Worm (Caenorhabditis elegans) whole organism, midembryonic: ENCODE results near the gene lgc-11.

Experiments
- flt-1 ChIP-seq: fragments of 200-800 bp; sonication (Bioruptor generic); IDR thresholded peaks from 2 replicates; pipeline ENCODE4 v1.3.6; 2022; ENCODE audit warnings: missing genetic modification characterization, missing compliant biosample characterization
- med-1 ChIP-seq: sonication (generic microtip); optimal IDR thresholded peaks from 2 replicates; lab custom pipeline; 2017; ENCODE audit warnings: missing genetic modification characterization, mild to moderate bottlenecking, missing compliant biosample characterization, antibody characterized with exemption, missing genetic modification reagents; ENCODE audit not compliant: insufficient read depth
- tab-1 ChIP-seq: fragments of 200-800 bp; sonication (Bioruptor generic); IDR thresholded peaks from 2 replicates; pipeline ENCODE4 v1.3.6; 2022; ENCODE audit warnings: missing genetic modification characterization, missing compliant biosample characterization

DNA sequence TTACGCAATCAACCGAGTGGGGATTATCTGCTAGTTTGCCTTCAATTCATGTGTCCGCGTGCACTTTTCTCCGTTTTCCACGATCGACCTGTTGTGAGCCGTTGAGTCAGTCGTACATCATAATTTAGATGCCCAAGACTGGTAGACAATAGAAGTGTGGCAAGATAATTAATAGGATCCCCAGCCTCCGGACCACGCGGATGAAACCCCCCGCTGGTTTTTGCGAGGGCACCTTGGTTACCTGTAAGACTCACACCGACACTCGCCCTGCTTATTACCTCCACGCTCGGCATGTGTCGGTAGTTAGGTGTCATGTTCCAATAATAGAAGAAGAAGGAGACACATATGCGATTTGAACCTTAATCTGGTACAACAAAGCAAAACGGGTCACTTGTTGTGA lies 50.5 kb downstream of the lgc-11 start:
- TF ChIP-seq tab-1, result no peak
- TF ChIP-seq flt-1, result 0 out of 2 replicates have a peak, but pooled peaks have one; percentile 15
- TF ChIP-seq med-1 (GFP tag; lab: Kevin White, UChicago), result no peak
